Fruit fly (Drosophila melanogaster) whole organism, adult: ENCODE data around the gene CG6885.

Experiments used
- CG11617 ChIP-seq: fragments of 200-800 bp; sonication (Bioruptor generic); optimal IDR thresholded peaks from 2 replicates; lab custom pipeline; 2017; ENCODE audit warnings: mild to moderate bottlenecking, missing biosample characterization, missing genetic modification reagents, missing genetic modification characterization
- CG7101 ChIP-seq: fragments of 200-800 bp; sonication (Bioruptor generic); optimal IDR thresholded peaks from 2 replicates; lab custom pipeline; 2018; ENCODE audit warnings: missing biosample characterization, mild to moderate bottlenecking, missing genetic modification characterization, moderate library complexity
- Hr96 ChIP-seq: fragments of 200-800 bp; sonication (Bioruptor generic); optimal IDR thresholded peaks from 2 replicates; lab custom pipeline; 2016; ENCODE audit warnings: missing biosample characterization, missing genetic modification characterization
- kay ChIP-seq: fragments of 200-800 bp; sonication (Bioruptor generic); peaks from one replicate; lab custom pipeline; 2016; ENCODE audit warnings: missing biosample characterization, missing genetic modification characterization, borderline replicate concordance
- tj ChIP-seq: fragments of 200-800 bp; sonication (Bioruptor generic); optimal IDR thresholded peaks from 3 replicates; lab custom pipeline; 2017; ENCODE audit warnings: missing biosample characterization, mild to moderate bottlenecking, missing genetic modification characterization, moderate library complexity

dm6 chr3L:18771095-18772013, 27.1 kb downstream of the CG6885 start:
- TF ChIP-seq CG11617 (no peak), kay (GFP tag; lab: Kevin White, UChicago) (peak; percentile 42), Hr96 (GFP tag; lab: Kevin White, UChicago) (no peak), CG7101 (tag; lab: Kevin White, UChicago) (no peak), tj (GFP tag; lab: Kevin White, UChicago) (peak; percentile 78)
